Fruit fly (Drosophila melanogaster) whole organism, embryonic: Measurements from ENCODE around the gene dlt.
A peak's percentile ranks its signal among the peaks of the same experiment; 100 is the strongest.

ENCODE experiments used
- Ada2b ChIP-seq: fragments of 200-800 bp; sonication (Bioruptor generic); IDR thresholded peaks from 2 replicates; pipeline ENCODE4 v1.3.6; 2022; ENCODE audit warnings: missing biosample characterization, missing genetic modification characterization
- Awh ChIP-seq: fragments of 200-800 bp; sonication (Bioruptor generic); IDR thresholded peaks from 2 replicates; pipeline ENCODE4, ENCODE4 v1.3.6; 2022; ENCODE audit warnings: missing biosample characterization, missing genetic modification characterization
- CG10267 ChIP-seq: fragments of 200-800 bp; sonication (Bioruptor generic); optimal IDR thresholded peaks from 2 replicates; lab custom pipeline; 2018; ENCODE audit warnings: missing biosample characterization, mild to moderate bottlenecking, missing genetic modification characterization, moderate library complexity
- CG10366 ChIP-seq: fragments of 200-800 bp; sonication (Bioruptor generic); IDR thresholded peaks from 2 replicates; pipeline ENCODE4 v1.3.6; 2022; ENCODE audit warnings: missing biosample characterization, missing genetic modification characterization
- CG12659 ChIP-seq: fragments of 200-800 bp; sonication (Bioruptor generic); optimal IDR thresholded peaks from 3 replicates; lab custom pipeline; 2017; ENCODE audit warnings: mild to moderate bottlenecking, missing biosample characterization, missing genetic modification reagents, missing genetic modification characterization
- CG17359 ChIP-seq: fragments of 200-800 bp; sonication (Bioruptor generic); optimal IDR thresholded peaks from 3 replicates; lab custom pipeline; 2018; ENCODE audit warnings: missing biosample characterization, mild to moderate bottlenecking, missing genetic modification characterization, moderate library complexity
- CG18262 ChIP-seq: fragments of 200-800 bp; optimal IDR thresholded peaks from 3 replicates; lab custom pipeline; 2019; ENCODE audit warnings: missing biosample characterization, mild to moderate bottlenecking, missing genetic modification characterization, moderate library complexity
- CG31365 ChIP-seq: fragments of 200-800 bp; sonication (Bioruptor generic); optimal IDR thresholded peaks from 2 replicates; lab custom pipeline; 2018; ENCODE audit warnings: missing biosample characterization, mild to moderate bottlenecking, missing genetic modification characterization
- CG3838 ChIP-seq: fragments of 200-800 bp; sonication (Bioruptor generic); optimal IDR thresholded peaks from 3 replicates; lab custom pipeline; 2016; ENCODE audit warnings: missing biosample characterization, missing genetic modification characterization
- CG5953 ChIP-seq: fragments of 200-800 bp; sonication (Bioruptor generic); IDR thresholded peaks from 2 replicates; pipeline ENCODE4 v1.3.6; 2022; ENCODE audit warnings: missing biosample characterization, missing genetic modification characterization
- CG7271 ChIP-seq: fragments of 200-800 bp; sonication (Bioruptor generic); optimal IDR thresholded peaks from 2 replicates; lab custom pipeline; 2018; ENCODE audit warnings: missing biosample characterization, mild to moderate bottlenecking, missing genetic modification characterization, moderate library complexity
- CG7839 ChIP-seq: fragments of 200-800 bp; sonication (Bioruptor generic); optimal IDR thresholded peaks from 3 replicates; lab custom pipeline; 2018; ENCODE audit warnings: missing biosample characterization, mild to moderate bottlenecking, missing genetic modification characterization, moderate library complexity
- CG7963 ChIP-seq: fragments of 200-800 bp; sonication (Bioruptor generic); IDR thresholded peaks from 3 replicates; pipeline ENCODE4 v1.3.6; 2022; ENCODE audit warnings: missing biosample characterization, missing genetic modification characterization; ENCODE audit not compliant: partially characterized antibody
- CG8388 ChIP-seq: fragments of 200-800 bp; sonication (Bioruptor generic); optimal IDR thresholded peaks from 2 replicates; lab custom pipeline; 2019; ENCODE audit warnings: missing biosample characterization, mild to moderate bottlenecking, missing genetic modification characterization, moderate library complexity
- Deaf1 ChIP-seq: fragments of 200-800 bp; optimal IDR thresholded peaks from 3 replicates; lab custom pipeline; 2019; ENCODE audit warnings: missing biosample characterization, mild to moderate bottlenecking, missing genetic modification characterization, moderate library complexity
- Dek ChIP-seq: fragments of 200-800 bp; sonication (Bioruptor generic); optimal IDR thresholded peaks from 3 replicates; lab custom pipeline; 2019; ENCODE audit warnings: missing biosample characterization, mild to moderate bottlenecking, missing genetic modification characterization, moderate library complexity
- Ets97D ChIP-seq: fragments of 200-800 bp; sonication (Bioruptor generic); optimal IDR thresholded peaks from 3 replicates; lab custom pipeline; 2016; ENCODE audit warnings: missing biosample characterization, missing genetic modification characterization
- Hand ChIP-seq: fragments of 200-800 bp; sonication (Bioruptor generic); optimal IDR thresholded peaks from 2 replicates; lab custom pipeline; 2017; ENCODE audit warnings: mild to moderate bottlenecking, missing biosample characterization, missing genetic modification reagents, missing genetic modification characterization
- Hr51 ChIP-seq, 2 experiments: fragments of 200-800 bp; sonication (Bioruptor generic); optimal IDR thresholded peaks; 2 replicates in 1 of 2; 3 replicates in 1 of 2; lab custom pipeline; 2016 to 2018; ENCODE audit warnings: missing biosample characterization in 2 of 2, missing genetic modification characterization in 2 of 2, mild to moderate bottlenecking in 1 of 2, moderate library complexity in 1 of 2
- Lim3 ChIP-seq: fragments of 200-800 bp; sonication (Bioruptor generic); IDR thresholded peaks from 2 replicates; pipeline ENCODE4 v1.3.6; 2022; ENCODE audit warnings: missing biosample characterization, missing genetic modification characterization
- MTF-1 ChIP-seq: fragments of 200-800 bp; sonication (Bioruptor generic); optimal IDR thresholded peaks from 2 replicates; lab custom pipeline; 2018; ENCODE audit warnings: missing biosample characterization, mild to moderate bottlenecking, missing genetic modification characterization, borderline replicate concordance
- NFAT ChIP-seq: fragments of 200-800 bp; sonication (Bioruptor generic); IDR thresholded peaks from 2 replicates; pipeline ENCODE4 v1.3.6; 2022; ENCODE audit warnings: missing biosample characterization, missing genetic modification characterization
- NfI ChIP-seq: fragments of 200-800 bp; sonication (Bioruptor generic); optimal IDR thresholded peaks from 3 replicates; lab custom pipeline; 2018; ENCODE audit warnings: missing biosample characterization, mild to moderate bottlenecking, missing genetic modification characterization, moderate library complexity
- Pdp1 ChIP-seq, 2 experiments: fragments of 200-800 bp; sonication (Bioruptor generic); optimal IDR thresholded peaks; 3 replicates each; lab custom pipeline; 2016; ENCODE audit warnings: missing biosample characterization in 2 of 2, missing genetic modification characterization in 2 of 2, mild to moderate bottlenecking in 1 of 2, moderate library complexity in 1 of 2
- Rx ChIP-seq: fragments of 200-800 bp; sonication (Bioruptor generic); IDR thresholded peaks from 2 replicates; pipeline ENCODE4 v1.3.6; 2022; ENCODE audit warnings: missing biosample characterization, missing genetic modification characterization
- Sin3A ChIP-seq: fragments of >200 bp; optimal IDR thresholded peaks from 2 replicates; lab custom pipeline; 2018
- Sox102F ChIP-seq: fragments of 200-800 bp; sonication (Bioruptor generic); optimal IDR thresholded peaks from 2 replicates; lab custom pipeline; 2018; ENCODE audit warnings: missing biosample characterization, mild to moderate bottlenecking, missing genetic modification characterization, moderate library complexity
- Spps ChIP-seq: fragments of 200-800 bp; sonication (Bioruptor generic); optimal IDR thresholded peaks from 2 replicates; lab custom pipeline; 2018; ENCODE audit warnings: missing biosample characterization, mild to moderate bottlenecking, missing genetic modification characterization
- ase ChIP-seq: fragments of 200-800 bp; sonication (Bioruptor generic); IDR thresholded peaks from 3 replicates; pipeline ENCODE4 v1.3.6; 2022; ENCODE audit warnings: missing biosample characterization, missing genetic modification characterization
- ato ChIP-seq: fragments of 200-800 bp; sonication (Bioruptor generic); IDR thresholded peaks from 2 replicates; pipeline ENCODE4 v1.3.6; 2022; ENCODE audit warnings: missing biosample characterization, missing genetic modification characterization; ENCODE audit not compliant: partially characterized antibody
- bbx ChIP-seq: fragments of 200-800 bp; sonication (Bioruptor generic); IDR thresholded peaks from 2 replicates; pipeline ENCODE4 v1.3.6; 2022; ENCODE audit warnings: missing biosample characterization, missing genetic modification characterization; ENCODE audit not compliant: partially characterized antibody
- caup ChIP-seq: fragments of 200-800 bp; sonication (Bioruptor generic); optimal IDR thresholded peaks from 3 replicates; lab custom pipeline; 2017; ENCODE audit warnings: missing biosample characterization, mild to moderate bottlenecking, missing genetic modification characterization, moderate library complexity; ENCODE audit not compliant: severe bottlenecking
- dpn ChIP-seq, 2 experiments: fragments of 200-800 bp; sonication (Bioruptor generic); optimal IDR thresholded peaks; 3 replicates each; lab custom pipeline; 2016; ENCODE audit warnings: missing biosample characterization in 2 of 2, missing genetic modification characterization in 2 of 2
- fd3F ChIP-seq: fragments of 200-800 bp; sonication (Bioruptor generic); optimal IDR thresholded peaks from 2 replicates; lab custom pipeline; 2018; ENCODE audit warnings: missing biosample characterization, mild to moderate bottlenecking, missing genetic modification characterization, moderate library complexity
- gcm ChIP-seq: fragments of 200-800 bp; sonication (Bioruptor generic); optimal IDR thresholded peaks from 2 replicates; lab custom pipeline; 2019; ENCODE audit warnings: missing biosample characterization, mild to moderate bottlenecking, missing genetic modification characterization, moderate library complexity
- gfzf ChIP-seq: fragments of 200-800 bp; sonication (Bioruptor generic); optimal IDR thresholded peaks from 2 replicates; lab custom pipeline; 2016; ENCODE audit warnings: missing biosample characterization, mild to moderate bottlenecking, missing genetic modification characterization, moderate library complexity
- her ChIP-seq: fragments of 200-800 bp; sonication (Bioruptor generic); optimal IDR thresholded peaks from 2 replicates; lab custom pipeline; 2016; ENCODE audit warnings: missing biosample characterization, missing genetic modification characterization
- hkb ChIP-seq, 2 experiments: fragments of 200-800 bp in 1 of 2; fragments of >200 bp in 1 of 2; sonication (Bioruptor generic) in 1 of 2; IDR thresholded peaks in 1 of 2; optimal IDR thresholded peaks in 1 of 2; 2 replicates each; pipeline versions ENCODE4 v1.3.6 to Lab custom; 2017 to 2022; ENCODE audit warnings: missing biosample characterization in 1 of 2, missing genetic modification characterization in 1 of 2
- insv ChIP-seq, 2 experiments: fragments of 200-800 bp; sonication (Bioruptor generic); optimal IDR thresholded peaks; 3 replicates each; lab custom pipeline; 2016 to 2018; ENCODE audit warnings: missing biosample characterization in 2 of 2, missing genetic modification characterization in 2 of 2
- lilli ChIP-seq: fragments of 200-800 bp; sonication (Bioruptor generic); optimal IDR thresholded peaks from 3 replicates; lab custom pipeline; 2016; ENCODE audit warnings: missing biosample characterization, missing genetic modification characterization
- phol ChIP-seq: fragments of 200-800 bp; sonication (Bioruptor generic); optimal IDR thresholded peaks from 3 replicates; lab custom pipeline; 2018; ENCODE audit warnings: missing biosample characterization, mild to moderate bottlenecking, missing genetic modification characterization, moderate library complexity
- sna ChIP-seq: fragments of 200-800 bp; sonication (Bioruptor generic); IDR thresholded peaks from 2 replicates; pipeline ENCODE4 v1.3.6; 2022; ENCODE audit warnings: missing biosample characterization, missing genetic modification characterization; ENCODE audit not compliant: partially characterized antibody
- stwl ChIP-seq: fragments of 200-800 bp; sonication (Bioruptor generic); optimal IDR thresholded peaks from 3 replicates; lab custom pipeline; 2018; ENCODE audit warnings: missing biosample characterization, mild to moderate bottlenecking, missing genetic modification characterization, moderate library complexity
- sug ChIP-seq: fragments of 200-800 bp; optimal IDR thresholded peaks from 2 replicates; lab custom pipeline; 2019; ENCODE audit warnings: missing biosample characterization, mild to moderate bottlenecking, missing genetic modification characterization, moderate library complexity
- tna ChIP-seq: fragments of 200-800 bp; sonication (Bioruptor generic); IDR thresholded peaks from 2 replicates; pipeline ENCODE4 v1.3.6; 2022; ENCODE audit warnings: missing biosample characterization, missing genetic modification characterization; ENCODE audit not compliant: partially characterized antibody
- zen2 ChIP-seq: fragments of 200-800 bp; sonication (Bioruptor generic); IDR thresholded peaks from 3 replicates; pipeline ENCODE4 v1.3.6; 2022; ENCODE audit warnings: missing biosample characterization, missing genetic modification characterization; ENCODE audit not compliant: partially characterized antibody
- zfh1 ChIP-seq: fragments of 200-800 bp; sonication (Bioruptor generic); IDR thresholded peaks from 3 replicates; pipeline ENCODE4 v1.3.6; 2022; ENCODE audit warnings: missing biosample characterization, missing genetic modification characterization

dlt gene

DNA sequence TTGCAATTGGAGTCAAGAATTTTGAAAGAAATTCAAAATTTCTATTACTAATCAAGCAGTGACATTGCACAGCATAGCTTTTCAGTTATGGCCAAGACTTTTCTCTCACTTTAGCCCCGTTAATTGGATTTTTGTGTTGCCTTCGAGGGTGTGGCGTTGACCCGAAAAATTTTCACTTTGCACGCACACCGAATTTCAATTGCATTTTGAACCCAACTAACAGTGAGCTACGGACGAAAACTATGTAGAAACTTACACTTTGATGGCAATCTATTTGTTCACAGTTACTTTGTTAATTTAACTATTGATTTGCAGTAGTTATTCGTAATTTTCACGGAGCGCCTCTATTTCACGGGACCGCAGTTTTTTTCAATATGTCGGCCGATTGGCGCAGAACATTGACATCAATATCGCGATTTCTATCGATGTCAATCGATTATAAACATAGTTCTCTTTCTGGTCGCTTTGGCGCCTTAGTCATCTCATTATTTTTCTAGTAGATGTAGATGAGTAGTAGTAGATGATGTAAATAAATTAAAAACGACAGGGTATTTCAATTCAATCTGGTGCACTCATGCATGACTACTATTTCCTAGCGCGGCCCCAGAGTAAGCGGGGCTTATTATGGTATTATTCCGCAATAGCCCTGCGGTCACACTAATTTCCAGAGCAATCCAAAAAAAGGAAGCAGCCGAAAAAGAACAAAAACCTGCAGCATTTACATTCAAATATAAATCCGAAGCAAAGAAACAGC lies at the start of gene dlt, which contains the start of the genes alpha-Spec and Cdc37 (continued):
- TF ChIP-seq ato (GFP tag; lab: Robert Waterston, UW) = peak; percentile 59
- peak; percentile 2 for TF ChIP-seq CG8388 (GFP tag; lab: Kevin White, UChicago)
- peak in 1 of 2 experiments; percentile 4 for TF ChIP-seq insv (GFP tag; optimal IDR thresholded peaks at IDR 0.05; lab: Kevin White, UChicago)
- TF ChIP-seq tna = peak; percentile 74
- peak; percentile 1 for TF ChIP-seq stwl (tag; lab: Kevin White, UChicago)
- peak; percentile 20 for TF ChIP-seq CG17359
- no peak for TF ChIP-seq CG5953 (GFP tag; lab: Robert Waterston, UW)
- peak; percentile 79 for TF ChIP-seq CG10267 (tag; lab: Kevin White, UChicago)
- TF ChIP-seq NfI (GFP tag; lab: Kevin White, UChicago) = peak; percentile 35
- peak; percentile 60 for TF ChIP-seq bbx
- TF ChIP-seq Awh (GFP tag; lab: Robert Waterston, UW) = no peak
- TF ChIP-seq CG10366 (GFP tag; lab: Robert Waterston, UW) = no peak
- no peak for TF ChIP-seq gcm (GFP tag; lab: Kevin White, UChicago)
- TF ChIP-seq ase (GFP tag; lab: Robert Waterston, UW) = no peak
- peak; percentile 43 for TF ChIP-seq CG18262 (tag; lab: Kevin White, UChicago)
- TF ChIP-seq CG31365 (tag; lab: Kevin White, UChicago) = peak; percentile 9
- peak; percentile 15 for TF ChIP-seq lilli (GFP tag; lab: Kevin White, UChicago)
- TF ChIP-seq NFAT (GFP tag; lab: Robert Waterston, UW) = 0 out of 2 replicates have a peak, but pooled peaks have one; percentile 16
- TF ChIP-seq her = peak; percentile 12
- TF ChIP-seq Deaf1 (tag; lab: Kevin White, UChicago) = peak; percentile 46
- TF ChIP-seq fd3F (GFP tag; lab: Kevin White, UChicago) = no peak
- TF ChIP-seq CG7963 (GFP tag; lab: Robert Waterston, UW) = peak; percentile 79
- no peak for TF ChIP-seq Sox102F
- no peak; the same call in 2 of the 3 replicates for TF ChIP-seq zen2 (GFP tag; lab: Robert Waterston, UW)
- TF ChIP-seq CG3838 (GFP tag; lab: Kevin White, UChicago) = no peak
- TF ChIP-seq zfh1 = peak; percentile 26; the same call in 1 of the 3 replicates
- TF ChIP-seq CG7839 (tag; lab: Kevin White, UChicago) = no peak
- peak; percentile 39 for TF ChIP-seq hkb (optimal IDR thresholded peaks at IDR 0.05; lab: Kevin White, UChicago)
- TF ChIP-seq hkb (GFP tag; IDR thresholded peaks at IDR 0.05; lab: Robert Waterston, UW) = no peak
- peak in 1 of 2 experiments; percentile 23 for TF ChIP-seq Pdp1 (GFP tag; optimal IDR thresholded peaks at IDR 0.05; lab: Kevin White, UChicago)
- TF ChIP-seq sna = peak; percentile 78
- peak; percentile 99 for TF ChIP-seq phol (tag; lab: Kevin White, UChicago)
- TF ChIP-seq dpn (GFP tag; optimal IDR thresholded peaks at IDR 0.05; lab: Kevin White, UChicago) = peak in 1 of 2 experiments; percentile 21
- TF ChIP-seq caup (GFP tag; lab: Kevin White, UChicago) = no peak
- TF ChIP-seq Spps (tag; lab: Kevin White, UChicago) = no peak
- TF ChIP-seq Rx (GFP tag; lab: Robert Waterston, UW) = no peak
- peak; percentile 15 for TF ChIP-seq MTF-1 (GFP tag; lab: Kevin White, UChicago)
- no peak for TF ChIP-seq Ada2b
- no peak for TF ChIP-seq Hr51 (GFP tag; optimal IDR thresholded peaks at IDR 0.05; lab: Kevin White, UChicago)
- peak; percentile 38 for TF ChIP-seq sug (tag; lab: Kevin White, UChicago)
- peak; percentile 80 for TF ChIP-seq Sin3A (lab: Kevin White, UChicago)
- no peak for TF ChIP-seq Hand (GFP tag; lab: Kevin White, UChicago)
- TF ChIP-seq Lim3 (GFP tag; lab: Robert Waterston, UW) = no peak
- peak; percentile 2 for TF ChIP-seq Dek
- TF ChIP-seq CG12659 (GFP tag; lab: Kevin White, UChicago) = peak; percentile 72
- TF ChIP-seq CG7271 (tag; lab: Kevin White, UChicago) = peak; percentile 54
- peak; percentile 81 for TF ChIP-seq Ets97D (GFP tag; lab: Kevin White, UChicago)
- peak; percentile 92 for TF ChIP-seq gfzf
